Worm (Caenorhabditis elegans): Measurements from ENCODE around the gene Y69A2AR.1.

Y69A2AR.1 gene

DNA sequence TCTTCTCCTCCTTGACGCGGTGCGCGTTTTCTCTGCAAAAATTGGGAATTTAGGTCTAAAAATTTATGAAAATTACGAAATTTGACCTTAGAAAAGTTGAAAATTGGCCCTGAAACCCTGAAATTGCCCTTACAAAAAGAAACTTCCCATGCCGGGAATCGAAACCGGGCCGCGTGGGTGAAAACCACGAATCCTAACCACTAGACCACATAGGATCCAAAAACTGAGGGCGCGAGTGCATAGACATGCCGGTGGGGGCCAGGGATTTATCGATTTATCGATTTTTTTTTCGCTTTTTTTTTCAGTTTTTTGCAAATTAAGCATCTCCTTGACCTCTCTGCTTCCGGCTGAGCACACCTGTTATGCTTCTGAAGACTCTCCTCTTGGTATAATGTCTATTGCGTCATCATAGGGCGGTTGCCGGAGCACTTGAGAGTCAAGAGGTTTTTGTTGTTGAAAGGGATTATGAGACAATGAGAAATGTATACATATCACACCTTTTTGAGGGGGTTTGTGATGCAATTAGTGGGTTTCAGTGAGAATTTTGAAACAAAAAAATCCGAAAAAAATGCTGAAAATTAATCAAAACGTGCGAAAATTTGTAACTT lies 27.1 kb upstream of the Y69A2AR.1 start (continued):
- peak; percentile 94; the same call in 1 of the 2 replicates for TF ChIP-seq nhr-41 (GFP tag; IDR thresholded peaks at IDR 0.05)
- TF ChIP-seq dmd-8 (GFP tag; IDR thresholded peaks at IDR 0.05) = peak; percentile 96
- no peak for TF ChIP-seq nhr-10 (tag; optimal IDR thresholded peaks at IDR 0.05)
- TF ChIP-seq lin-29 (GFP tag; IDR thresholded peaks at IDR 0.05) = peak; percentile 35; the same call in 1 of the 2 replicates
- TF ChIP-seq saeg-2 (GFP tag; IDR thresholded peaks at IDR 0.05) = no peak
- no peak for TF ChIP-seq daf-19 (GFP tag; conservative IDR thresholded peaks at IDR 0.05)
- TF ChIP-seq nhr-48 (tag; optimal IDR thresholded peaks at IDR 0.05) = no peak
- TF ChIP-seq daf-16 (GFP tag; optimal IDR thresholded peaks at IDR 0.05) = peak in 1 of 2 experiments; percentile 77
- TF ChIP-seq daf-16 (tag; optimal IDR thresholded peaks at IDR 0.05) = peak; percentile 37
- TF ChIP-seq lin-13 (GFP tag; optimal IDR thresholded peaks at IDR 0.05) = no peak
- TF ChIP-seq arid-1 (GFP tag; conservative IDR thresholded peaks at IDR 0.05) = peak; percentile 83
- TF ChIP-seq lin-38 (GFP tag; IDR thresholded peaks at IDR 0.05) = peak; percentile 83
- TF ChIP-seq Y5F2A.4 (GFP tag; optimal IDR thresholded peaks at IDR 0.05) = peak; percentile 73

DNA sequence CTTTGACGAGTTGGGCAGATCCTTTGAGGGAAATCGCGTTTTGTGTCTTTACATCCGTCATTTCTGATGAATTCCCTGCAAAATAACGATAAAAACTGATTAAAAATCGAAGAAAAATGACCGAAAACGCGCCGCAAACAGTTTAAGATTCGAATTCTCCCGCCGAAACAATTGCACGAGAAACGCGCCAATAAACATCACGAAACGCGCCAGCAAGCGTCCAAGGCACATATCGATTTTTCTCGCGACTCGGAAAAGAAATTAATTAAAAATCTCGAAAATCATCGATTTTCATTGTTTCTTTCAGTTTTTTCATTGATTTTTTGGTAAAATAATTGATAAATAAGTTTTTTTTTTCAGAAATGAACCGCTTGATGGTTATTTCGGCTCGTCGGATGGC lies 25.9 kb upstream of the Y69A2AR.1 start, which contains the start of the genes mdf-2 and nduv-3:
TSS of gene mdf-2 (minus strand) at position 176 of the 400 bp plus-strand sequence.
TSS of gene nduv-3 (plus strand) at position 361 of the 400 bp plus-strand sequence.
- no peak for TF ChIP-seq madf-9 (GFP tag; conservative IDR thresholded peaks at IDR 0.05)
- TF ChIP-seq rbr-2 (tag; optimal IDR thresholded peaks at IDR 0.05) = peak; percentile 64
- no peak for TF ChIP-seq arid-1 (GFP tag; conservative IDR thresholded peaks at IDR 0.05)
- TF ChIP-seq mep-1 (tag; optimal IDR thresholded peaks at IDR 0.05) = peak; percentile 74
- peak in 1 of 2 experiments; percentile 13 for TF ChIP-seq hif-1 (tag; optimal IDR thresholded peaks at IDR 0.05)
- peak; percentile 61; the same call in 1 of the 2 replicates for TF ChIP-seq hmg-1.1 (GFP tag; IDR thresholded peaks at IDR 0.05)
- peak; percentile 58 for TF ChIP-seq nhr-6 (tag; optimal IDR thresholded peaks at IDR 0.05)
- no peak for TF ChIP-seq php-3 (GFP tag; IDR thresholded peaks at IDR 0.05)
- peak; percentile 48 for TF ChIP-seq hlh-11 (tag; optimal IDR thresholded peaks at IDR 0.05)
- TF ChIP-seq nhr-28 (tag; optimal IDR thresholded peaks at IDR 0.05) = no peak
- no peak for TF ChIP-seq vab-7 (GFP tag; IDR thresholded peaks at IDR 0.05)
- no peak for TF ChIP-seq lir-3 (tag; optimal IDR thresholded peaks at IDR 0.05)
- peak; percentile 27 for TF ChIP-seq duxl-1 (tag; optimal IDR thresholded peaks at IDR 0.05; ENCODE audit: poor library complexity)
- TF ChIP-seq ceh-82 (tag; optimal IDR thresholded peaks at IDR 0.05) = no peak
- TF ChIP-seq mxl-2 (GFP tag; conservative IDR thresholded peaks at IDR 0.05) = no peak
- no peak for TF ChIP-seq saeg-2 (GFP tag; IDR thresholded peaks at IDR 0.05)
- TF ChIP-seq T26A8.4 (GFP tag; IDR thresholded peaks at IDR 0.05) = peak; percentile 63
- TF ChIP-seq ceh-28 (tag; optimal IDR thresholded peaks at IDR 0.05) = peak; percentile 63
- TF ChIP-seq unc-62 (GFP tag; optimal IDR thresholded peaks at IDR 0.05 in 1 of 2) = peak in 1 of 2 experiments; percentile 59
- no peak for TF ChIP-seq unc-62 (tag; optimal IDR thresholded peaks at IDR 0.05)
- TF ChIP-seq madf-5 (GFP tag; IDR thresholded peaks at IDR 0.05) = no peak
- TF ChIP-seq gei-8 (GFP tag; optimal IDR thresholded peaks at IDR 0.05) = no peak
- no peak for TF ChIP-seq lin-1 (GFP tag; IDR thresholded peaks at IDR 0.05)
- no peak for TF ChIP-seq ctbp-1 (GFP tag; IDR thresholded peaks at IDR 0.05)
- no peak for TF ChIP-seq aly-2 (tag; optimal IDR thresholded peaks at IDR 0.05)
- TF ChIP-seq hlh-30 (tag; optimal IDR thresholded peaks at IDR 0.05; ENCODE audit: insufficient read depth) = peak; percentile 67
- TF ChIP-seq nhr-76 (tag; optimal IDR thresholded peaks at IDR 0.05) = no peak
- peak; percentile 69 for TF ChIP-seq Y48G9A.11 (GFP tag; IDR thresholded peaks at IDR 0.05)
- TF ChIP-seq nhr-41 (GFP tag; IDR thresholded peaks at IDR 0.05) = no peak
- TF ChIP-seq lin-29 (GFP tag; IDR thresholded peaks at IDR 0.05) = no peak
- 0 out of 2 replicates have a peak, but pooled peaks have one; percentile 46 for TF ChIP-seq nhr-42 (GFP tag; IDR thresholded peaks at IDR 0.05)
- peak; percentile 82 for TF ChIP-seq mes-2 (tag; optimal IDR thresholded peaks at IDR 0.05; ENCODE audit: poor library complexity, severe bottlenecking)
- TF ChIP-seq pqm-1 (tag; optimal IDR thresholded peaks at IDR 0.05) = no peak
- TF ChIP-seq Y105C5A.15 (GFP tag; IDR thresholded peaks at IDR 0.05) = no peak
- TF ChIP-seq fos-1 (tag; optimal IDR thresholded peaks at IDR 0.05) = no peak
- TF ChIP-seq nhr-102 (tag; optimal IDR thresholded peaks at IDR 0.05) = peak; percentile 42
- peak; percentile 79 for TF ChIP-seq dve-1 (tag; optimal IDR thresholded peaks at IDR 0.05; ENCODE audit: insufficient read depth)
- peak; percentile 38 for TF ChIP-seq ztf-7 (tag; optimal IDR thresholded peaks at IDR 0.05)
- no peak for TF ChIP-seq daf-16 (GFP tag; optimal IDR thresholded peaks at IDR 0.05)
- peak; percentile 33 for TF ChIP-seq daf-16 (tag; optimal IDR thresholded peaks at IDR 0.05)
- TF ChIP-seq daf-8 (GFP tag; IDR thresholded peaks at IDR 0.05) = no peak
- no peak for TF ChIP-seq daf-19 (GFP tag; conservative IDR thresholded peaks at IDR 0.05)

Measured in whole organism, L4 larva.